Fruit fly (Drosophila melanogaster) whole organism: Measurements from ENCODE around the gene Shc.

Experiments used
- CG8478 ChIP-seq: fragments of >200 bp; optimal IDR thresholded peaks from 2 replicates; lab custom pipeline; 2018; ENCODE audit warnings: inconsistent platforms
- EcR ChIP-seq, 2 experiments: fragments of >200 bp; optimal IDR thresholded peaks; 2 replicates each; lab custom pipeline; 2017; ENCODE audit warnings: missing biosample characterization in 2 of 2, missing genetic modification characterization in 2 of 2, missing genetic modification reagents in 2 of 2
- pan ChIP-seq: fragments of >200 bp; optimal IDR thresholded peaks from 2 replicates; lab custom pipeline; 2017
- psq ChIP-seq: fragments of >200 bp; optimal IDR thresholded peaks from 2 replicates; lab custom pipeline; 2017
- usp ChIP-seq: fragments of >200 bp; optimal IDR thresholded peaks from 2 replicates; lab custom pipeline; 2017; ENCODE audit warnings: missing biosample characterization, missing genetic modification characterization, mixed read lengths

dm6 chr3L:9422135-9422534 is 4.7 kb upstream of the Shc start:
- no peak for TF ChIP-seq usp
- no peak for TF ChIP-seq pan (lab: Kevin White, UChicago)
- TF ChIP-seq CG8478 (lab: Kevin White, UChicago), result no peak
- TF ChIP-seq EcR (GFP tag; optimal IDR thresholded peaks at IDR 0.05; lab: Kevin White, UChicago), result no peak
- TF ChIP-seq psq (lab: Kevin White, UChicago), result no peak
